Fruit fly (Drosophila melanogaster) whole organism, embryonic: Measurements from ENCODE around the gene CG2003.
A peak's percentile ranks its signal among the peaks of the same experiment; 100 is the strongest.

Experiments
- Asciz ChIP-seq: fragments of 200-800 bp; sonication (Bioruptor generic); optimal IDR thresholded peaks from 2 replicates; lab custom pipeline; 2017; ENCODE audit warnings: missing biosample characterization, mild to moderate bottlenecking, missing genetic modification characterization, missing genetic modification reagents
- Atf-2 ChIP-seq: fragments of 200-800 bp; sonication (Bioruptor generic); optimal IDR thresholded peaks from 2 replicates; lab custom pipeline; 2016; ENCODE audit warnings: missing biosample characterization, missing genetic modification characterization
- Bgb ChIP-seq: fragments of 200-800 bp; sonication (Bioruptor generic); IDR thresholded peaks from 2 replicates; pipeline ENCODE4 v1.3.6; 2022; ENCODE audit warnings: missing biosample characterization, missing genetic modification characterization; ENCODE audit not compliant: partially characterized antibody
- C15 ChIP-seq: fragments of 200-800 bp; sonication (Bioruptor generic); IDR thresholded peaks from 3 replicates; pipeline ENCODE4 v1.3.6; 2022; ENCODE audit warnings: missing biosample characterization, missing genetic modification characterization
- CG10321 ChIP-seq: fragments of 200-800 bp; sonication (Bioruptor generic); IDR thresholded peaks from 2 replicates; pipeline ENCODE4 v1.3.6; 2022; ENCODE audit warnings: missing biosample characterization, missing genetic modification characterization
- CG10366 ChIP-seq: fragments of 200-800 bp; sonication (Bioruptor generic); IDR thresholded peaks from 2 replicates; pipeline ENCODE4 v1.3.6; 2022; ENCODE audit warnings: missing biosample characterization, missing genetic modification characterization
- CG10565 ChIP-seq: fragments of 200-800 bp; sonication (Bioruptor generic); optimal IDR thresholded peaks from 3 replicates; lab custom pipeline; 2016; ENCODE audit warnings: missing biosample characterization, mild to moderate bottlenecking, missing genetic modification characterization
- CG10979 ChIP-seq: fragments of 200-800 bp; sonication (Bioruptor generic); optimal IDR thresholded peaks from 2 replicates; lab custom pipeline; 2018; ENCODE audit warnings: missing biosample characterization, mild to moderate bottlenecking, missing genetic modification characterization, moderate library complexity
- CG12236 ChIP-seq: fragments of 200-800 bp; sonication (Bioruptor generic); optimal IDR thresholded peaks from 2 replicates; lab custom pipeline; 2016; ENCODE audit warnings: missing biosample characterization, missing genetic modification characterization
- CG12299 ChIP-seq: fragments of 200-800 bp; sonication (Bioruptor generic); optimal IDR thresholded peaks from 2 replicates; lab custom pipeline; 2018; ENCODE audit warnings: missing biosample characterization, mild to moderate bottlenecking, missing genetic modification characterization
- CG15601 ChIP-seq: fragments of 200-800 bp; sonication (Bioruptor generic); optimal IDR thresholded peaks from 3 replicates; lab custom pipeline; 2019; ENCODE audit warnings: missing biosample characterization, mild to moderate bottlenecking, missing genetic modification characterization, moderate library complexity
- CG31365 ChIP-seq: fragments of 200-800 bp; sonication (Bioruptor generic); optimal IDR thresholded peaks from 2 replicates; lab custom pipeline; 2018; ENCODE audit warnings: missing biosample characterization, mild to moderate bottlenecking, missing genetic modification characterization
- CG32767 ChIP-seq: fragments of 200-800 bp; sonication (Bioruptor generic); IDR thresholded peaks from 2 replicates; pipeline ENCODE4 v1.3.6; 2022; ENCODE audit warnings: missing biosample characterization, missing genetic modification characterization
- CG34376 ChIP-seq: fragments of 200-800 bp; sonication (Bioruptor generic); optimal IDR thresholded peaks from 2 replicates; lab custom pipeline; 2018; ENCODE audit warnings: missing biosample characterization, mild to moderate bottlenecking, missing genetic modification characterization
- CG42726 ChIP-seq: fragments of 200-800 bp; sonication (Bioruptor generic); IDR thresholded peaks from 2 replicates; pipeline ENCODE4 v1.3.6; 2022; ENCODE audit warnings: missing biosample characterization, missing genetic modification characterization; ENCODE audit not compliant: partially characterized antibody
- CG4820 ChIP-seq: fragments of 200-800 bp; sonication (Bioruptor generic); optimal IDR thresholded peaks from 3 replicates; lab custom pipeline; 2016; ENCODE audit warnings: missing biosample characterization, missing genetic modification characterization
- CG6689 ChIP-seq: fragments of 200-800 bp; sonication (Bioruptor generic); IDR thresholded peaks from 2 replicates; pipeline ENCODE4 v1.3.6; 2022; ENCODE audit warnings: missing biosample characterization, missing genetic modification characterization
- CG7271 ChIP-seq: fragments of 200-800 bp; sonication (Bioruptor generic); optimal IDR thresholded peaks from 2 replicates; lab custom pipeline; 2018; ENCODE audit warnings: missing biosample characterization, mild to moderate bottlenecking, missing genetic modification characterization, moderate library complexity
- CG7372 ChIP-seq: fragments of 200-800 bp; sonication (Bioruptor generic); IDR thresholded peaks from 2 replicates; pipeline ENCODE4 v1.3.6; 2022; ENCODE audit warnings: missing biosample characterization, missing genetic modification characterization
- CG8359 ChIP-seq: fragments of 200-800 bp; sonication (Bioruptor generic); optimal IDR thresholded peaks from 2 replicates; lab custom pipeline; 2017; ENCODE audit warnings: missing biosample characterization, mild to moderate bottlenecking, missing genetic modification characterization, borderline replicate concordance
- CG8388 ChIP-seq: fragments of 200-800 bp; sonication (Bioruptor generic); optimal IDR thresholded peaks from 2 replicates; lab custom pipeline; 2019; ENCODE audit warnings: missing biosample characterization, mild to moderate bottlenecking, missing genetic modification characterization, moderate library complexity
- CG8765 ChIP-seq: fragments of 200-800 bp; sonication (Bioruptor generic); IDR thresholded peaks from 2 replicates; pipeline ENCODE4 v1.3.6; 2022; ENCODE audit warnings: missing biosample characterization, missing genetic modification characterization
- CG9876 ChIP-seq: fragments of 200-800 bp; sonication (Bioruptor generic); optimal IDR thresholded peaks from 2 replicates; lab custom pipeline; 2016; ENCODE audit warnings: missing biosample characterization, missing genetic modification characterization
- Camta ChIP-seq: fragments of 200-800 bp; sonication (Bioruptor generic); optimal IDR thresholded peaks from 2 replicates; lab custom pipeline; 2016; ENCODE audit warnings: missing biosample characterization, missing genetic modification characterization
- Dbx ChIP-seq: fragments of 200-800 bp; sonication (Bioruptor generic); IDR thresholded peaks from 3 replicates; pipeline ENCODE4 v1.3.6; 2022; ENCODE audit warnings: missing biosample characterization, missing genetic modification characterization
- Drgx ChIP-seq: fragments of 200-800 bp; sonication (Bioruptor generic); IDR thresholded peaks from 2 replicates; pipeline ENCODE4 v1.3.6; 2022; ENCODE audit warnings: missing biosample characterization, missing genetic modification characterization
- E2f2 ChIP-seq: fragments of 200-800 bp; sonication (Bioruptor generic); IDR thresholded peaks from 2 replicates; pipeline ENCODE4 v1.3.6; 2022; ENCODE audit warnings: missing biosample characterization, missing genetic modification characterization
- Fer2 ChIP-seq: fragments of 200-800 bp; sonication (Bioruptor generic); optimal IDR thresholded peaks from 2 replicates; lab custom pipeline; 2018; ENCODE audit warnings: missing biosample characterization, mild to moderate bottlenecking, missing genetic modification characterization, moderate library complexity
- HmgD ChIP-seq: fragments of 200-800 bp; sonication (Bioruptor generic); optimal IDR thresholded peaks from 3 replicates; lab custom pipeline; 2016; ENCODE audit warnings: missing biosample characterization, missing genetic modification characterization
- NfI ChIP-seq: fragments of 200-800 bp; sonication (Bioruptor generic); optimal IDR thresholded peaks from 3 replicates; lab custom pipeline; 2018; ENCODE audit warnings: missing biosample characterization, mild to moderate bottlenecking, missing genetic modification characterization, moderate library complexity
- Poxn ChIP-seq: fragments of 200-800 bp; sonication (Bioruptor generic); IDR thresholded peaks from 2 replicates; pipeline ENCODE4 v1.3.6; 2022; ENCODE audit warnings: missing biosample characterization, missing genetic modification characterization
- Ptx1 ChIP-seq: fragments of 200-800 bp; sonication (Bioruptor generic); IDR thresholded peaks from 2 replicates; pipeline ENCODE4 v1.3.6; 2022; ENCODE audit warnings: missing biosample characterization, missing genetic modification characterization
- Six4 ChIP-seq: fragments of 200-800 bp; sonication (Bioruptor generic); optimal IDR thresholded peaks from 2 replicates; lab custom pipeline; 2016; ENCODE audit warnings: missing biosample characterization, missing genetic modification characterization
- Ssrp ChIP-seq: fragments of 200-800 bp; sonication (Bioruptor generic); optimal IDR thresholded peaks from 2 replicates; lab custom pipeline; 2018; ENCODE audit warnings: missing biosample characterization, mild to moderate bottlenecking, missing genetic modification characterization, moderate library complexity
- TFAM ChIP-seq: fragments of 200-800 bp; sonication (Bioruptor generic); optimal IDR thresholded peaks from 2 replicates; lab custom pipeline; 2017; ENCODE audit warnings: missing biosample characterization, missing genetic modification characterization, inconsistent platforms
- Taf1 ChIP-seq: fragments of 200-800 bp; sonication (Bioruptor generic); IDR thresholded peaks from 2 replicates; pipeline ENCODE4 v1.3.6; 2022; ENCODE audit warnings: missing biosample characterization, missing genetic modification characterization
- Xbp1 ChIP-seq: fragments of 200-800 bp; sonication (Bioruptor generic); optimal IDR thresholded peaks from 3 replicates; lab custom pipeline; 2016; ENCODE audit warnings: missing biosample characterization, mild to moderate bottlenecking, missing genetic modification characterization
- ash1 ChIP-seq: fragments of 200-800 bp; sonication (Bioruptor generic); optimal IDR thresholded peaks from 2 replicates; lab custom pipeline; 2018; ENCODE audit warnings: missing biosample characterization, mild to moderate bottlenecking, missing genetic modification characterization
- chn ChIP-seq: fragments of 200-800 bp; sonication (Bioruptor generic); optimal IDR thresholded peaks from 2 replicates; lab custom pipeline; 2016; ENCODE audit warnings: missing biosample characterization, missing genetic modification characterization
- gce ChIP-seq: fragments of 200-800 bp; sonication (Bioruptor generic); IDR thresholded peaks from 3 replicates; pipeline ENCODE4 v1.3.6; 2022; ENCODE audit warnings: missing biosample characterization, missing genetic modification characterization
- hth ChIP-seq: fragments of >200 bp; optimal IDR thresholded peaks from 2 replicates; lab custom pipeline; 2017; ENCODE audit warnings: inconsistent platforms
- mirr ChIP-seq: fragments of 200-800 bp; sonication (Bioruptor generic); optimal IDR thresholded peaks from 3 replicates; lab custom pipeline; 2018; ENCODE audit warnings: missing biosample characterization, mild to moderate bottlenecking, missing genetic modification characterization
- mld ChIP-seq: fragments of 200-800 bp; sonication (Bioruptor generic); IDR thresholded peaks from 3 replicates; pipeline ENCODE4 v1.3.6; 2022; ENCODE audit warnings: missing biosample characterization, missing genetic modification characterization; ENCODE audit not compliant: partially characterized antibody
- odd ChIP-seq: fragments of 200-800 bp; sonication (Bioruptor generic); optimal IDR thresholded peaks from 2 replicates; lab custom pipeline; 2017; ENCODE audit warnings: missing biosample characterization, mild to moderate bottlenecking, missing genetic modification characterization
- onecut ChIP-seq: fragments of 200-800 bp; sonication (Bioruptor generic); IDR thresholded peaks from 2 replicates; pipeline ENCODE4 v1.3.6; 2022; ENCODE audit warnings: missing biosample characterization, missing genetic modification characterization
- otp ChIP-seq: fragments of 200-800 bp; sonication (Bioruptor generic); IDR thresholded peaks from 3 replicates; pipeline ENCODE4, ENCODE4 v1.3.6; 2022; ENCODE audit warnings: missing biosample characterization, missing genetic modification characterization
- sima ChIP-seq: fragments of 200-800 bp; sonication (Bioruptor generic); optimal IDR thresholded peaks from 2 replicates; lab custom pipeline; 2016; ENCODE audit warnings: missing biosample characterization, missing genetic modification characterization
- slou ChIP-seq: fragments of 200-800 bp; sonication (Bioruptor generic); optimal IDR thresholded peaks from 3 replicates; lab custom pipeline; 2016; ENCODE audit warnings: missing biosample characterization, missing genetic modification characterization
- so ChIP-seq: fragments of 200-800 bp; sonication (Bioruptor generic); IDR thresholded peaks from 3 replicates; pipeline ENCODE4 v1.3.6; 2022; ENCODE audit warnings: missing biosample characterization, missing genetic modification characterization
- sob ChIP-seq: fragments of 200-800 bp; sonication (Bioruptor generic); IDR thresholded peaks from 2 replicates; pipeline ENCODE4 v1.3.6; 2022; ENCODE audit warnings: missing biosample characterization, missing genetic modification characterization
- sqz ChIP-seq: fragments of 200-800 bp; sonication (Bioruptor generic); optimal IDR thresholded peaks from 3 replicates; lab custom pipeline; 2018; ENCODE audit warnings: missing biosample characterization, mild to moderate bottlenecking, missing genetic modification characterization
- tap ChIP-seq: fragments of 200-800 bp; optimal IDR thresholded peaks from 3 replicates; lab custom pipeline; 2019; ENCODE audit warnings: missing biosample characterization, mild to moderate bottlenecking, missing genetic modification characterization, moderate library complexity
- wor ChIP-seq: fragments of 200-800 bp; sonication (Bioruptor generic); IDR thresholded peaks from 2 replicates; pipeline ENCODE4 v1.3.6; 2022; ENCODE audit warnings: missing biosample characterization, missing genetic modification characterization

The CG2003 gene

DNA sequence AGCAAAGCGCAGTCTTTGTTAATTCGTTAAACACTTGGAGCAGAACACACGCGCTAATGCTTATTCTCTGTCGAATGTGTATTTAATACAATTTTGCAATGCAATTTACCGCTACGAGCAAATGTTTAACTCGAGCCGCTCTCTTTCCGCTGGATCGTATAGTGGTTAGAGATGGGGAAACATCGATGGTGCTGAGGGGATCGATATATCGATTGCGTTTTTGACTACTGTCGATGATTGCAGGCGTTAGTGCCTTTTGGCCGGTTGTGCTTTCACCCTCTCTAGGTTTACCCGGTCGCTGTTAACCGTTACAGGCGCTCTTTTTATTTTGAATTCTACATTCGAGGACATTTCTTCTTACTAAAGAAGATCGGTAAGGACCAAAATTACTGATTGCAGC lies 7.7 kb downstream of the CG2003 start:
- TF ChIP-seq Drgx (GFP tag; lab: Robert Waterston, UW) (no peak), CG6689 (GFP tag; lab: Robert Waterston, UW) (no peak), Camta (GFP tag; lab: Kevin White, UChicago) (peak; percentile 0), Ptx1 (GFP tag; lab: Robert Waterston, UW) (no peak), CG7271 (tag; lab: Kevin White, UChicago) (no peak), CG10565 (GFP tag; lab: Kevin White, UChicago) (no peak), odd (GFP tag; lab: Kevin White, UChicago) (no peak), CG31365 (tag; lab: Kevin White, UChicago) (no peak), Asciz (GFP tag; lab: Kevin White, UChicago) (no peak), CG34376 (GFP tag; lab: Kevin White, UChicago) (no peak), CG9876 (GFP tag; lab: Kevin White, UChicago) (no peak), Taf1 (GFP tag; lab: Robert Waterston, UW) (no peak), sqz (GFP tag; lab: Kevin White, UChicago) (no peak), CG4820 (GFP tag; lab: Kevin White, UChicago) (no peak), CG8388 (GFP tag; lab: Kevin White, UChicago) (no peak), slou (GFP tag; lab: Kevin White, UChicago) (no peak), Bgb (GFP tag; lab: Robert Waterston, UW) (peak; percentile 98), otp (no peak), mirr (GFP tag; lab: Kevin White, UChicago) (no peak), E2f2 (peak; percentile 88), CG10321 (no peak), chn (GFP tag; lab: Kevin White, UChicago) (no peak), CG42726 (peak; percentile 96), onecut (GFP tag; lab: Robert Waterston, UW) (peak; percentile 42; the same call in 1 of the 2 replicates), Atf-2 (GFP tag; lab: Kevin White, UChicago) (no peak), CG10366 (GFP tag; lab: Robert Waterston, UW) (no peak), hth (lab: Kevin White, UChicago) (no peak), TFAM (GFP tag; lab: Kevin White, UChicago) (no peak), C15 (no peak), wor (GFP tag; lab: Robert Waterston, UW) (no peak), Xbp1 (peak; percentile 10), sima (GFP tag; lab: Kevin White, UChicago) (no peak), CG8359 (GFP tag; lab: Kevin White, UChicago) (no peak), mld (GFP tag; lab: Robert Waterston, UW) (peak; percentile 96), Ssrp (tag; lab: Kevin White, UChicago) (no peak), Six4 (GFP tag; lab: Kevin White, UChicago) (no peak), gce (no peak), Dbx (GFP tag; lab: Robert Waterston, UW) (0 out of 3 replicates have a peak, but pooled peaks have one; percentile 28), CG15601 (peak; percentile 9), CG32767 (GFP tag; lab: Robert Waterston, UW) (no peak), CG12236 (GFP tag; lab: Kevin White, UChicago) (no peak), Poxn (no peak), so (GFP tag; lab: Robert Waterston, UW) (no peak), Fer2 (no peak), tap (tag; lab: Kevin White, UChicago) (no peak), CG7372 (GFP tag; lab: Robert Waterston, UW) (no peak), ash1 (GFP tag; lab: Kevin White, UChicago) (no peak), CG12299 (tag; lab: Kevin White, UChicago) (no peak), sob (GFP tag; lab: Robert Waterston, UW) (peak; percentile 61), NfI (no peak), HmgD (GFP tag; lab: Kevin White, UChicago) (peak; percentile 83), CG8765 (GFP tag; lab: Robert Waterston, UW) (no peak), CG10979 (no peak)
